Worm (Caenorhabditis elegans): ENCODE data around the gene F57A8.1.

The F57A8.1 gene

DNA sequence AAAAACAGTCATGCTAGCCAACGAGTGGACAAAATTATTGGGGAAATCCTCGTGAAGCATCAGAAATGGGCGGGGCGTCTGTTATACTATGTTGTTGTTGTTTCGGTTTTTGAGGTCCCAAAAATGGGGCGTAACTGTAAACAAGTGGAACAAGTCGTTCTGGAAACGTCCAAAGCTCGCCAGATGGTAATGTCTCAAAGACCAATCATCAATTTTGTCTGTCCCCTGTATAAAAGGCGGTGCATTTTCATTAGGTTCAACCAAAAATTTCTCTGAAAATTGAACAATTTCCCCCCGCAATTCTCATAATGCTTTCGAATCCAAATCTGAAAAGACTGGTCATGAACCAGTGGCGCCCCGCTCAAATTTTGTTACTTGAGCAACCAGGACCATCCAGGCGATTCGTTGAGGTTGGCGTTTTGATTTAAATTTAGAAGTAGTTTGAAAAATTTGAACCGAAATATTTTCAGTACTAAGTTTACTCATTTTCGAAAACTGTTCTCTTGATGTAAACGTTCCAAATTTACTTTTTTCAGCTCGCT is 18.0 kb upstream of the F57A8.1 start:
- TF ChIP-seq Y95B8A.8 (GFP tag; IDR thresholded peaks at IDR 0.05) = peak; percentile 68
- peak; percentile 1 for TF ChIP-seq attf-5 (GFP tag; optimal IDR thresholded peaks at IDR 0.05)
- TF ChIP-seq let-526 (GFP tag; IDR thresholded peaks at IDR 0.05) = 0 out of 2 replicates have a peak, but pooled peaks have one; percentile 28
- TF ChIP-seq ceh-100 (GFP tag; IDR thresholded peaks at IDR 0.05) = no peak
- no peak for TF ChIP-seq mxl-1 (tag; optimal IDR thresholded peaks at IDR 0.05)
- TF ChIP-seq ZK185.1 (tag; optimal IDR thresholded peaks at IDR 0.05; ENCODE audit: poor library complexity, severe bottlenecking) = no peak
- TF ChIP-seq attf-6 (GFP tag; IDR thresholded peaks at IDR 0.05) = peak; percentile 23; the same call in 1 of the 2 replicates
- peak; percentile 86 for TF ChIP-seq Y79H2A.3 (GFP tag; conservative IDR thresholded peaks at IDR 0.05)
- TF ChIP-seq lsy-27 (tag; optimal IDR thresholded peaks at IDR 0.05; ENCODE audit: borderline replicate concordance, insufficient read depth) = no peak
- TF ChIP-seq ceh-91 (GFP tag; IDR thresholded peaks at IDR 0.05) = no peak; the same call in 1 of the 2 replicates
- no peak for TF ChIP-seq nhr-179 (tag; optimal IDR thresholded peaks at IDR 0.05)
- no peak for TF ChIP-seq mel-28 (tag; optimal IDR thresholded peaks at IDR 0.05; ENCODE audit: borderline replicate concordance)
- TF ChIP-seq madf-3 (GFP tag; IDR thresholded peaks at IDR 0.05) = 0 out of 2 replicates have a peak, but pooled peaks have one; percentile 4
- TF ChIP-seq aptf-3 (GFP tag; IDR thresholded peaks at IDR 0.05) = 0 out of 2 replicates have a peak, but pooled peaks have one; percentile 36
- no peak for TF ChIP-seq tbp1 (GFP tag; optimal IDR thresholded peaks at IDR 0.05)
- TF ChIP-seq nfya-2 (GFP tag; IDR thresholded peaks at IDR 0.05) = no peak
- peak; percentile 15; the same call in 1 of the 2 replicates for TF ChIP-seq madf-6 (GFP tag; IDR thresholded peaks at IDR 0.05)
- TF ChIP-seq lin-26 (GFP tag; IDR thresholded peaks at IDR 0.05) = peak; percentile 43; the same call in 1 of the 2 replicates
- TF ChIP-seq F10E7.11 (tag; optimal IDR thresholded peaks at IDR 0.05) = no peak
- TF ChIP-seq ceh-40 (GFP tag; IDR thresholded peaks at IDR 0.05) = no peak
- peak; percentile 51; the same call in 1 of the 2 replicates for TF ChIP-seq Y53G8AR.9 (GFP tag; conservative IDR thresholded peaks at IDR 0.05)
- no peak for TF ChIP-seq ztf-26 (tag; optimal IDR thresholded peaks at IDR 0.05)
- no peak for TF ChIP-seq B0035.1 (tag; optimal IDR thresholded peaks at IDR 0.05)
- TF ChIP-seq dox-1 (GFP tag; IDR thresholded peaks at IDR 0.05) = peak; percentile 56
- TF ChIP-seq lsl-1 (GFP tag; optimal IDR thresholded peaks at IDR 0.05) = peak; percentile 10
- TF ChIP-seq B0336.3 (GFP tag; IDR thresholded peaks at IDR 0.05) = peak; percentile 41; the same call in 1 of the 2 replicates
- peak; percentile 7 for TF ChIP-seq F49E8.2 (tag; optimal IDR thresholded peaks at IDR 0.05; ENCODE audit: insufficient read depth)
- peak; percentile 22; the same call in 1 of the 2 replicates for TF ChIP-seq D2030.7 (GFP tag; IDR thresholded peaks at IDR 0.05)
- no peak for TF ChIP-seq snpc-1.3 (tag; optimal IDR thresholded peaks at IDR 0.05; ENCODE audit: insufficient read depth)
- no peak for TF ChIP-seq cebp-1 (GFP tag; IDR thresholded peaks at IDR 0.05)
- TF ChIP-seq cebp-1 (tag; optimal IDR thresholded peaks at IDR 0.05) = peak; percentile 60
- TF ChIP-seq ccch-3 (GFP tag; optimal IDR thresholded peaks at IDR 0.05) = no peak
- peak; percentile 43; the same call in 1 of the 2 replicates for TF ChIP-seq aptf-2 (GFP tag; conservative IDR thresholded peaks at IDR 0.05)
- peak; percentile 59 for TF ChIP-seq athp-1 (tag; optimal IDR thresholded peaks at IDR 0.05)
- TF ChIP-seq ztf-22 (GFP tag; optimal IDR thresholded peaks at IDR 0.05) = no peak
- no peak for TF ChIP-seq dpff-1 (tag; optimal IDR thresholded peaks at IDR 0.05)
- peak; percentile 9; the same call in 1 of the 2 replicates for TF ChIP-seq hsf-1 (GFP tag; IDR thresholded peaks at IDR 0.05)

DNA sequence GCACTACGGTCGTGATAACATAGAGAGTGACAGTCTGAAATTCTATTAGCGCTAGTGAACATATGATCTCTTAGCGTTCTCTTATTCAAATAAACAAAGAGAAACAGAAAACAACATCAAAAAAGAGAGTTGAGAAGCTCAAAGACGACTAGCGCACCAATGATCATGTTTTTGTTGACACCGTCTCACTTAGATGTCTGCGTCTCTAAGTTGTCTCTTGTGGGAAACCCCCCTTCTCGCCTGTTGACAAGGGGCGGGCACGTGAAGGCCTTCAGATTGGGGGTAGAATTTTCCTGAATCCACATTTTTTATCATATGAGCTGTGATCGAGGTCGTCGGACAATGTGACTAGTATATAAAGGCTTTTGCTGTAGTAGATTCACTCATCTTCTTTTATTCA is 17.2 kb upstream of the F57A8.1 start:
- TF ChIP-seq die-1 (tag; optimal IDR thresholded peaks at IDR 0.05) (no peak), ztf-28 (GFP tag; IDR thresholded peaks at IDR 0.05) (no peak), hmg-1.2 (GFP tag; IDR thresholded peaks at IDR 0.05) (peak; percentile 50; the same call in 1 of the 2 replicates), C17E4.6 (GFP tag; IDR thresholded peaks at IDR 0.05) (no peak), dpff-1 (tag; optimal IDR thresholded peaks at IDR 0.05) (no peak), lin-35 (GFP tag; optimal IDR thresholded peaks at IDR 0.05) (no peak), snpc-1.1 (tag; optimal IDR thresholded peaks at IDR 0.05; ENCODE audit: insufficient read depth) (no peak), cebp-2 (GFP tag; IDR thresholded peaks at IDR 0.05) (no peak), Y53G8AR.9 (GFP tag; conservative IDR thresholded peaks at IDR 0.05) (no peak; the same call in 1 of the 2 replicates), madf-10 (tag; optimal IDR thresholded peaks at IDR 0.05) (no peak), B0035.1 (tag; optimal IDR thresholded peaks at IDR 0.05) (no peak), snpc-1.3 (tag; optimal IDR thresholded peaks at IDR 0.05; ENCODE audit: insufficient read depth) (no peak), nhr-27 (tag; optimal IDR thresholded peaks at IDR 0.05) (no peak), ccch-3 (GFP tag; optimal IDR thresholded peaks at IDR 0.05) (no peak), tbp1 (GFP tag; optimal IDR thresholded peaks at IDR 0.05) (peak; percentile 7), ZK185.1 (tag; optimal IDR thresholded peaks at IDR 0.05; ENCODE audit: poor library complexity, severe bottlenecking) (no peak), C06A6.2 (GFP tag; conservative IDR thresholded peaks at IDR 0.05) (no peak)

Measured in whole organism, young adult.